Worm (Caenorhabditis elegans) whole organism, mixed stage, embryonic: ENCODE results near the gene Y45G12B.3.

ENCODE experiments used
- M03D4.4 ChIP-seq: sonication (generic microtip); optimal IDR thresholded peaks from 2 replicates; lab custom pipeline; 2017; ENCODE audit warnings: mild to moderate bottlenecking, missing genetic modification characterization, missing compliant biosample characterization
- blmp-1 ChIP-seq: fragments of 150-350 bp; optimal IDR thresholded peaks from 2 replicates; lab custom pipeline; 2014; ENCODE audit warnings: missing biosample characterization, missing genetic modification characterization
- ceh-39 ChIP-seq: fragments of 150-350 bp; optimal IDR thresholded peaks from 2 replicates; lab custom pipeline; 2014; ENCODE audit warnings: missing biosample characterization, missing genetic modification characterization
- ceh-83 ChIP-seq: fragments of 200-800 bp; sonication (Bioruptor generic); optimal IDR thresholded peaks from 2 replicates; lab custom pipeline; 2018; ENCODE audit warnings: mild to moderate bottlenecking, missing genetic modification characterization, missing compliant biosample characterization
- ces-1 ChIP-seq: fragments of 150-350 bp; optimal IDR thresholded peaks from 2 replicates; lab custom pipeline; 2014; ENCODE audit warnings: missing biosample characterization, missing genetic modification reagents, missing genetic modification characterization
- cnd-1 ChIP-seq: fragments of 200-800 bp; sonication (Bioruptor generic); optimal IDR thresholded peaks from 2 replicates; lab custom pipeline; 2018; ENCODE audit warnings: mild to moderate bottlenecking, missing genetic modification characterization, missing compliant biosample characterization
- drap-1 ChIP-seq: fragments of 200-800 bp; sonication (Bioruptor generic); optimal IDR thresholded peaks from 3 replicates; lab custom pipeline; 2018; ENCODE audit warnings: mild to moderate bottlenecking, missing genetic modification characterization, missing compliant biosample characterization
- elt-1 ChIP-seq: sonication (generic microtip); optimal IDR thresholded peaks from 2 replicates; lab custom pipeline; 2017; ENCODE audit warnings: missing genetic modification characterization, mild to moderate bottlenecking, missing compliant biosample characterization, antibody characterized with exemption, moderate library complexity, borderline replicate concordance; ENCODE audit not compliant: insufficient read depth
- flh-1 ChIP-seq: fragments of 200-800 bp; sonication (Bioruptor generic); optimal IDR thresholded peaks from 2 replicates; lab custom pipeline; 2018; ENCODE audit warnings: mild to moderate bottlenecking, missing genetic modification characterization, moderate library complexity, missing compliant biosample characterization
- ham-2 ChIP-seq: fragments of 200-800 bp; sonication (Bioruptor generic); optimal IDR thresholded peaks from 2 replicates; lab custom pipeline; 2018; ENCODE audit warnings: mild to moderate bottlenecking, missing genetic modification characterization, missing compliant biosample characterization
- hlh-1 ChIP-seq: fragments of 150-350 bp; optimal IDR thresholded peaks from 2 replicates; lab custom pipeline; 2014; ENCODE audit warnings: missing biosample characterization, missing genetic modification reagents, missing genetic modification characterization
- lin-13 ChIP-seq: fragments of 150-350 bp; optimal IDR thresholded peaks from 2 replicates; lab custom pipeline; 2014; ENCODE audit warnings: missing biosample characterization, missing genetic modification characterization
- lin-32 ChIP-seq: fragments of 200-800 bp; sonication (Bioruptor generic); optimal IDR thresholded peaks from 2 replicates; lab custom pipeline; 2018; ENCODE audit warnings: mild to moderate bottlenecking, missing genetic modification characterization, missing compliant biosample characterization
- lsy-2 ChIP-seq: fragments of 150-350 bp; optimal IDR thresholded peaks from 2 replicates; lab custom pipeline; 2014; ENCODE audit warnings: missing biosample characterization, missing genetic modification characterization
- mab-5 ChIP-seq: fragments of 150-350 bp; optimal IDR thresholded peaks from 2 replicates; lab custom pipeline; 2014; ENCODE audit warnings: missing biosample characterization, missing genetic modification characterization
- mep-1 ChIP-seq: fragments of 150-350 bp; optimal IDR thresholded peaks from 2 replicates; lab custom pipeline; 2017; ENCODE audit warnings: missing biosample characterization, missing genetic modification reagents, missing genetic modification characterization, inconsistent platforms
- mls-2 ChIP-seq: sonication (generic microtip); optimal IDR thresholded peaks from 2 replicates; lab custom pipeline; 2016; ENCODE audit warnings: mild to moderate bottlenecking, missing genetic modification characterization, moderate library complexity, missing compliant biosample characterization
- nhr-12 ChIP-seq: fragments of 150-350 bp; optimal IDR thresholded peaks from 2 replicates; lab custom pipeline; 2014; ENCODE audit warnings: missing biosample characterization, missing genetic modification characterization
- nhr-2 ChIP-seq: fragments of 150-350 bp; optimal IDR thresholded peaks from 2 replicates; lab custom pipeline; 2014; ENCODE audit warnings: missing biosample characterization, missing genetic modification characterization
- nhr-237 ChIP-seq: fragments of 150-350 bp; optimal IDR thresholded peaks from 2 replicates; lab custom pipeline; 2014; ENCODE audit warnings: missing biosample characterization, missing genetic modification characterization
- nhr-28 ChIP-seq: fragments of 150-350 bp; optimal IDR thresholded peaks from 2 replicates; lab custom pipeline; 2014; ENCODE audit warnings: missing biosample characterization, missing genetic modification characterization
- nhr-76 ChIP-seq: sonication (generic microtip); optimal IDR thresholded peaks from 2 replicates; lab custom pipeline; 2017; ENCODE audit warnings: missing biosample characterization, missing genetic modification characterization
- pha-4 ChIP-seq: fragments of 150-350 bp; optimal IDR thresholded peaks from 2 replicates; lab custom pipeline; 2018; ENCODE audit warnings: missing biosample characterization, missing genetic modification reagents, missing genetic modification characterization
- sem-2 ChIP-seq: fragments of 200-800 bp; sonication (Bioruptor generic); optimal IDR thresholded peaks from 2 replicates; lab custom pipeline; 2018; ENCODE audit warnings: mild to moderate bottlenecking, missing genetic modification characterization, missing compliant biosample characterization
- snpc-4 ChIP-seq: fragments of 150-350 bp; optimal IDR thresholded peaks from 2 replicates; lab custom pipeline; 2014; ENCODE audit warnings: missing biosample characterization, missing genetic modification characterization
- sptf-1 ChIP-seq: sonication (generic microtip); optimal IDR thresholded peaks from 2 replicates; lab custom pipeline; 2017; ENCODE audit warnings: mild to moderate bottlenecking, missing genetic modification characterization, moderate library complexity, missing compliant biosample characterization
- tbx-8 ChIP-seq: fragments of 200-800 bp; sonication (Bioruptor generic); optimal IDR thresholded peaks from 2 replicates; lab custom pipeline; 2018; ENCODE audit warnings: mild to moderate bottlenecking, missing genetic modification characterization, moderate library complexity, missing compliant biosample characterization
- unc-120 ChIP-seq: sonication (generic microtip); optimal IDR thresholded peaks from 2 replicates; lab custom pipeline; 2017; ENCODE audit warnings: missing genetic modification characterization, missing compliant biosample characterization; ENCODE audit not compliant: poor library complexity, severe bottlenecking
- unc-62 ChIP-seq: fragments of 150-350 bp; optimal IDR thresholded peaks from 2 replicates; lab custom pipeline; 2014; ENCODE audit warnings: missing biosample characterization, missing genetic modification reagents, missing genetic modification characterization
- ztf-11 ChIP-seq: fragments of 150-350 bp; optimal IDR thresholded peaks from 2 replicates; lab custom pipeline; 2014; ENCODE audit warnings: missing biosample characterization, missing genetic modification characterization

The Y45G12B.3 gene

ce11 chrV:2688562-2688961, 7.5 kb downstream of the Y45G12B.3 start:
- TF ChIP-seq ztf-11 (no peak), lin-13 (tag; lab: Kevin White, UChicago) (no peak), snpc-4 (tag; lab: Kevin White, UChicago) (no peak), elt-1 (tag; lab: Kevin White, UChicago) (no peak), unc-120 (tag; lab: Kevin White, UChicago) (no peak), nhr-2 (tag; lab: Kevin White, UChicago) (no peak), blmp-1 (tag; lab: Kevin White, UChicago) (no peak), tbx-8 (GFP tag; lab: Kevin White, UChicago) (no peak), unc-62 (GFP tag; lab: Kevin White, UChicago) (no peak), flh-1 (GFP tag; lab: Kevin White, UChicago) (no peak)
- TF ChIP-seq, all 35 proteins: peak for 0

ce11 chrV:2684227-2684626, 11.8 kb downstream of the Y45G12B.3 start:
- TF ChIP-seq unc-62 (GFP tag; lab: Kevin White, UChicago) (no peak), elt-1 (tag; lab: Kevin White, UChicago) (no peak), ces-1 (GFP tag; lab: Kevin White, UChicago) (no peak), lin-32 (no peak), mls-2 (tag; lab: Kevin White, UChicago) (no peak), hlh-1 (no peak), blmp-1 (tag; lab: Kevin White, UChicago) (no peak), lin-13 (tag; lab: Kevin White, UChicago) (no peak), tbx-8 (GFP tag; lab: Kevin White, UChicago) (no peak), ztf-11 (no peak), mab-5 (tag; lab: Kevin White, UChicago) (no peak), ceh-83 (GFP tag; lab: Kevin White, UChicago) (no peak), nhr-76 (tag; lab: Kevin White, UChicago) (no peak), M03D4.4 (tag; lab: Kevin White, UChicago) (no peak), ceh-39 (tag; lab: Kevin White, UChicago) (no peak), nhr-237 (tag; lab: Kevin White, UChicago) (no peak), ham-2 (GFP tag; lab: Kevin White, UChicago) (no peak), nhr-12 (tag; lab: Kevin White, UChicago) (no peak)
- TF ChIP-seq, all 35 proteins: peak for 0

ce11 chrV:2683497-2683896, 12.6 kb downstream of the Y45G12B.3 start:
- no peak for TF ChIP-seq mls-2 (tag; lab: Kevin White, UChicago)
- no peak for TF ChIP-seq nhr-237 (tag; lab: Kevin White, UChicago)
- TF ChIP-seq ceh-83 (GFP tag; lab: Kevin White, UChicago): no peak
- TF ChIP-seq tbx-8 (GFP tag; lab: Kevin White, UChicago): no peak
- TF ChIP-seq hlh-1: no peak
- TF ChIP-seq flh-1 (GFP tag; lab: Kevin White, UChicago): no peak
- TF ChIP-seq ham-2 (GFP tag; lab: Kevin White, UChicago): no peak
- TF ChIP-seq drap-1 (GFP tag; lab: Kevin White, UChicago): no peak
- no peak for TF ChIP-seq cnd-1 (tag; lab: Kevin White, UChicago)
- TF ChIP-seq sem-2: no peak
- TF ChIP-seq nhr-76 (tag; lab: Kevin White, UChicago): no peak
- TF ChIP-seq lsy-2: no peak

ce11 chrV:2677648-2678047, 18.4 kb downstream of the Y45G12B.3 start:
- TF ChIP-seq mep-1 (no peak), nhr-28 (tag; lab: Kevin White, UChicago) (no peak), ham-2 (GFP tag; lab: Kevin White, UChicago) (no peak), unc-62 (GFP tag; lab: Kevin White, UChicago) (no peak), flh-1 (GFP tag; lab: Kevin White, UChicago) (no peak)

- no peak for TF ChIP-seq pha-4 (tag; lab: Kevin White, UChicago)
- TF ChIP-seq blmp-1 (tag; lab: Kevin White, UChicago): peak; percentile 6
- no peak for TF ChIP-seq sptf-1
These were observed 20.4 kb downstream of the Y45G12B.3 start for ce11 chrV:2675692-2676091.
